Worm (Caenorhabditis elegans): Measurements from ENCODE around the gene clec-51.

clec-51 gene

DNA sequence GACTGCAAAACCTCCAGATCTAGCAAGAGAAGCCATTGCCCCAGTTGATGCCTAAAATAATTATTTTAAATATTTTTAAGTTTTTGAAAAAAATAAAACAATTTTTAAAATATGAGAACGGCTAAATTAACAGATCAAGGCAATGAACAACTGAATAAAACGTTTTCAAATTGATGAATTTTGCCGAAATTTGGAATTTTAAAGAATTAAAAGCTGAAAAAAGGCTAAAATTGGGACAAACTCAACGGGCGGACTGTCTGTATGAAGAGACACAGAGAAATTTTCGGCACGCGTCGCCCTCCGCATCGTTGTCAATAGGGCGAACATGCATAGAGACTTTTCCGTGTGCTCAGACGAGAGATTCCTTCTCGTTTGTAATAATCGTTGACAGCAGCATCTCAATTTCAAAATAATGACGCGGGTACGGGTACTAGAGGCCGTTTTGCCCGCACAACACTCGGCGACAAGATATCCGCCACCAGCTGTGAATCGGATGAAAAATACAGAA lies 27.5 kb downstream of the clec-51 start, which contains the start of the genes isp-1 and islo-1 (continued):
- TF ChIP-seq F23B12.7 (tag; optimal IDR thresholded peaks at IDR 0.05; ENCODE audit: insufficient read depth) (peak; percentile 67), ztf-3 (GFP tag; optimal IDR thresholded peaks at IDR 0.05) (no peak), aptf-3 (GFP tag; IDR thresholded peaks at IDR 0.05) (no peak), ztf-22 (GFP tag; optimal IDR thresholded peaks at IDR 0.05) (no peak), ets-4 (GFP tag; optimal IDR thresholded peaks at IDR 0.05) (no peak), ceh-79 (tag; optimal IDR thresholded peaks at IDR 0.05) (no peak), cebp-2 (GFP tag; IDR thresholded peaks at IDR 0.05) (no peak), unc-130 (GFP tag; optimal IDR thresholded peaks at IDR 0.05) (no peak), madf-6 (GFP tag; IDR thresholded peaks at IDR 0.05) (0 out of 2 replicates have a peak, but pooled peaks have one; percentile 19), hlh-26 (GFP tag; conservative IDR thresholded peaks at IDR 0.05) (no peak), sptf-2 (GFP tag; optimal IDR thresholded peaks at IDR 0.05) (no peak), F49E8.2 (tag; optimal IDR thresholded peaks at IDR 0.05; ENCODE audit: insufficient read depth) (peak; percentile 1), nhr-80 (tag; optimal IDR thresholded peaks at IDR 0.05) (peak; percentile 57)

DNA sequence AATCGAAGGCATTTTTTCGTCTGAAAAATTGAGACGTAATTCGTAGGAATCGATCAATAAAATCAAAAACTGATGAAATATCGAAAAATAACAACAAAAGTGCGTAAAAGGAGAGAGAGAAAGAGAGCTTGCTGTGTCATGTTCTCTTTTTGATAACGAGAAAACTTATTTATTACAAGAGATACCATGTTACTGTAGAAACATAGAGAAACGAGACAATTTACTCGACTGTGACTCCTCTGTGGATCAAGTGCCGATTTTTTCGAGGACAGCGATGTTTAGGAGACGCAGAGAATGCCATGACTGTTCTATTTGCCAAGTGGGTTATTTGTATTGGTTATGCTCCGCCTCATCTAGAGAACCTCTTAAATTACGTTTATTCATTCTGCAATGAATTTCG lies 30.1 kb downstream of the clec-51 start, which contains the start of gene sph-1:
Gene sph-1, minus strand, starts transcription at position 23 of the 400 bp plus-strand sequence.
- TF ChIP-seq snpc-1.3 (tag; optimal IDR thresholded peaks at IDR 0.05; ENCODE audit: insufficient read depth): peak; percentile 4
- no peak for TF ChIP-seq ama-1 (optimal IDR thresholded peaks at IDR 0.05)
- TF ChIP-seq ama-1 (GFP tag; optimal IDR thresholded peaks at IDR 0.05): no peak
- 0 out of 2 replicates have a peak, but pooled peaks have one; percentile 26 for TF ChIP-seq dox-1 (GFP tag; IDR thresholded peaks at IDR 0.05)
- peak; percentile 61; the same call in 1 of the 2 replicates for TF ChIP-seq B0336.3 (GFP tag; IDR thresholded peaks at IDR 0.05)
- peak; percentile 51 for TF ChIP-seq repo-1 (tag; optimal IDR thresholded peaks at IDR 0.05)
- peak; percentile 30 for TF ChIP-seq lin-40 (tag; optimal IDR thresholded peaks at IDR 0.05)
- TF ChIP-seq madf-10 (tag; optimal IDR thresholded peaks at IDR 0.05): peak; percentile 42
- no peak for TF ChIP-seq pbrm-1 (GFP tag; IDR thresholded peaks at IDR 0.05)
- peak; percentile 69 for TF ChIP-seq nhr-80 (tag; optimal IDR thresholded peaks at IDR 0.05)
- TF ChIP-seq hmg-1.2 (GFP tag; IDR thresholded peaks at IDR 0.05): peak; percentile 47; the same call in 1 of the 2 replicates
- no peak for TF ChIP-seq mxl-1 (tag; optimal IDR thresholded peaks at IDR 0.05)
- TF ChIP-seq zfh-2 (GFP tag; conservative IDR thresholded peaks at IDR 0.05): no peak
- peak; percentile 0 for TF ChIP-seq tbp1 (GFP tag; optimal IDR thresholded peaks at IDR 0.05)
- peak; percentile 0 for TF ChIP-seq lin-54 (GFP tag; optimal IDR thresholded peaks at IDR 0.05)
- TF ChIP-seq ztf-22 (GFP tag; optimal IDR thresholded peaks at IDR 0.05): no peak
- TF ChIP-seq lin-26 (GFP tag; IDR thresholded peaks at IDR 0.05): 0 out of 2 replicates have a peak, but pooled peaks have one; percentile 15
- TF ChIP-seq attf-5 (GFP tag; optimal IDR thresholded peaks at IDR 0.05): peak; percentile 48
- no peak for TF ChIP-seq tlf-1 (GFP tag; optimal IDR thresholded peaks at IDR 0.05)
- TF ChIP-seq cebp-1 (GFP tag; IDR thresholded peaks at IDR 0.05): no peak
- TF ChIP-seq cebp-1 (tag; optimal IDR thresholded peaks at IDR 0.05): peak; percentile 57
- peak; percentile 3 for TF ChIP-seq ceh-27 (GFP tag; optimal IDR thresholded peaks at IDR 0.05)
- TF ChIP-seq nfyb-1 (GFP tag; IDR thresholded peaks at IDR 0.05): 0 out of 2 replicates have a peak, but pooled peaks have one; percentile 13

DNA sequence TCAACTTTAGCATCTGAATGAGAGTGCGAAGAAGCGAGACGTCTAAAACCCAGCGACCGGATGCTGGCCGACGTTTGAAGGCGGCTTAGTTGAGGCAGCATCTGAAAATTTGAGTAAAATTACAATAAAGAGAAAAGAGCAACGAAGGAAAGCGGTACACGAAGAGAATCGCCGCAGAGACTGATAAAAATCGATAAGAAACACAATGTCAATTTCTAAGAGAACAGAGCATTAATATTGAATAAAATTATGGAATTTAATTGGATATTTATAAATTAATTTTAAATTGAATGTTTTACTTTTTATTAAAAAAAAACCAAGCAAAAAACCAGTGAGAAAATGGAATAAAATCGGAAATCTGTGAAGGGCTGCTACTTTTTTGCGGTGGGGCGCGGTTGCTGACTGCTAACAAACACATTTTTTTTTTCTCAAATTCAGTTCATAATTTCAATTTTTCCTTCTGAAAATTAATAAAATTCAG lies 33.4 kb downstream of the clec-51 start, which contains the start of the genes ndub-11 and moc-3:
Gene ndub-11, minus strand, starts transcription at position 101 of the 481 bp plus-strand sequence.
Gene moc-3, plus strand, starts transcription at position 431 of the 481 bp plus-strand sequence.
- no peak for TF ChIP-seq hlh-26 (GFP tag; conservative IDR thresholded peaks at IDR 0.05)
- TF ChIP-seq mcd-1 (GFP tag; IDR thresholded peaks at IDR 0.05): 0 out of 2 replicates have a peak, but pooled peaks have one; percentile 8
